Fruit fly (Drosophila melanogaster) whole organism, prepupa: ENCODE results near the gene p23.

ENCODE experiments used
- CG32006 ChIP-seq: fragments of 200-800 bp; sonication (Bioruptor generic); optimal IDR thresholded peaks from 3 replicates; lab custom pipeline; 2017; ENCODE audit warnings: missing biosample characterization, mild to moderate bottlenecking, missing genetic modification characterization
- cyc ChIP-seq: fragments of 200-800 bp; sonication (Bioruptor generic); optimal IDR thresholded peaks from 3 replicates; lab custom pipeline; 2016; ENCODE audit warnings: missing biosample characterization, missing genetic modification characterization

DNA sequence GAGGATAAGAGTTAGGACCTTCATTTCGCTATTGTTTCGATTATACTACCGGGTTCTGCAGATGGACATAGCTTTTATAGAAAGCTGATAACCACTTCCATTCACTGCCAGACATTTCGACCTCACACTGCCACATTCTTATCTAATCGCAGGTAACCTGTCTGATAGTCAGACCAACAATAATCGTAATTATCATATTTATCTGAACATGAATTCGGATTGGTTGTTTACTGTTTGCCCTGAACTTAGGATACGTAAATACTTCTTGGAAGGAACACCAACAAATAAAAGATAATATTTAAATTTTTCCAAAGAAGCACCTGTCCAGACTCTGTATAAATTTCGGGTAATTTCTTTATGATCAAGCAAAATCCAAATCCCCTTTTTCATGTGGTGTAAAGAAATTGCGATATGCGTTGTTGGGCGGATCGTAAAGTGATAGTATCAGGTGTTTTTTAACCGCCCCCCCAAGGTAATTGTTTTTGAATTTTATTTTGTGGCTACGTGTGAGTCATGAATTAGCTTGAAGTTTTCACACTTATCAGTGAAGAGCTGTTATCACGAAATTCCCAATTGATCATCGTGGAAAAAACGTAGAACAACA, 31.5 kb upstream of the p23 start, which contains the start of gene Fst:
- no peak for TF ChIP-seq CG32006 (GFP tag; lab: Kevin White, UChicago)
- TF ChIP-seq cyc, result no peak
